Worm (Caenorhabditis elegans): Measurements from ENCODE around the gene jmjd-1.2.

Gene jmjd-1.2

DNA sequence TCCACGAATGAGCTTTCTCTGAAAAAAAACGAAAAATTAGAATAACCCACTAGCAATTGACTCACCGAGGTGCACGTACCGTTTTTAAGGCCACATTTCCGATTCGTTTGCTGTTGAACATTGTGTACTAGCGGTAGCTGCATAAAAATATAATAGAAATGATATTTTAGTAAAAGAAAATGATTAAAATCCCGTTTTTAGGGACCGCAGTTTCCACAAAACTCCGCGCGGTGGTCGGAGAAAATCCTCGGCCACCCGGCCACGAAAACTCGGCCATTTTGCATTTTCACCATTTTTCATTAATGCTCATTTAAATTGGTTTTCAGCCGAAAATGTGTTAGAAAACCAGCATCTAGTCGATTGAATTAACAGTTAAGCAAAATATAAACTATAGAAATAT is 51.6 kb downstream of the jmjd-1.2 start, which contains the start of gene yars-2:
TSS of gene yars-2 (minus strand) at position 249 of the 400 bp plus-strand sequence.
- TF ChIP-seq nhr-10 (tag; optimal IDR thresholded peaks at IDR 0.05) (no peak), dpl-1 (GFP tag; optimal IDR thresholded peaks at IDR 0.05) (no peak), hif-1 (tag; optimal IDR thresholded peaks at IDR 0.05) (peak in 1 of 2 experiments; percentile 76), lsy-2 (tag; optimal IDR thresholded peaks at IDR 0.05) (peak in 1 of 2 experiments; percentile 67), mes-2 (tag; optimal IDR thresholded peaks at IDR 0.05; ENCODE audit: poor library complexity, severe bottlenecking) (peak; percentile 92), rbr-2 (tag; optimal IDR thresholded peaks at IDR 0.05) (peak; percentile 25), unc-62 (GFP tag; optimal IDR thresholded peaks at IDR 0.05 in 1 of 2) (peak in 1 of 2 experiments; percentile 91), unc-62 (tag; optimal IDR thresholded peaks at IDR 0.05) (no peak), aha-1 (tag) (peak; percentile 16), fkh-10 (GFP tag; optimal IDR thresholded peaks at IDR 0.05) (no peak), lin-38 (GFP tag; IDR thresholded peaks at IDR 0.05) (peak; percentile 54), unc-130 (GFP tag; optimal IDR thresholded peaks at IDR 0.05) (peak; percentile 86), lin-1 (GFP tag; IDR thresholded peaks at IDR 0.05) (no peak), dve-1 (tag; optimal IDR thresholded peaks at IDR 0.05; ENCODE audit: insufficient read depth) (peak; percentile 17), mxl-2 (GFP tag; conservative IDR thresholded peaks at IDR 0.05) (no peak), arid-1 (GFP tag; conservative IDR thresholded peaks at IDR 0.05) (no peak), lin-39 (tag; optimal IDR thresholded peaks at IDR 0.05) (no peak)

Measured in whole organism, L4 larva.